Worm (Caenorhabditis elegans): ENCODE data around the gene lntl-1.

DNA sequence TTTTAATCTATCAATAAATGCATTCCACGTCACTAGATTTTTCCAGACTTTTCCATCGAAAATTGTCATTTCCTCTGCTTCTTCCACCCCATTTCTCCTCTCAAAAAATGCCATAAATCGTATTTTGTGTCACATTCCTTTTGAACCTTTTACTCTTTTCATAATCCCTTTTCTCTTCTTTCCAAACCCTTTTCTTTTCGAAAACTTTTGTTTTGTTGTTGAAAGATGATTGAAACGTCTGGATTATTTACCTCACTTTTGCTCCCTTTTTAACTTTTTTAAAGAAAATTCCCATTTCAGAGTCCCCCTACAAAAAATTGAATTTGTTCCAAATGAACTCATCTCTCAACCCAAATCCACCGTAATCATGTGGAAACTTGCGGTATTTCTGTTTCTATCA is 32.3 kb upstream of the lntl-1 start, which contains the start of gene C06E7.2:
- TF ChIP-seq unc-98 (GFP tag; IDR thresholded peaks at IDR 0.05) (no peak), snpc-4 (tag; optimal IDR thresholded peaks at IDR 0.05) (no peak), unc-62 (GFP tag; optimal IDR thresholded peaks at IDR 0.05) (no peak), aha-1 (tag; optimal IDR thresholded peaks at IDR 0.05) (no peak), fkh-10 (GFP tag; optimal IDR thresholded peaks at IDR 0.05) (no peak), nhr-237 (tag; optimal IDR thresholded peaks at IDR 0.05) (no peak), zag-1 (tag; optimal IDR thresholded peaks at IDR 0.05) (no peak), mdl-1 (tag; optimal IDR thresholded peaks at IDR 0.05) (no peak)

Measured in whole organism, L1 larva.